Worm (Caenorhabditis elegans) whole organism, mixed stage, embryonic: ENCODE results near the gene med-2.

ENCODE experiments used
- bed-3 ChIP-seq: fragments of 200-800 bp; sonication (Bioruptor generic); optimal IDR thresholded peaks from 3 replicates; lab custom pipeline; 2018; ENCODE audit warnings: mild to moderate bottlenecking, missing genetic modification characterization, moderate library complexity, missing compliant biosample characterization
- blmp-1 ChIP-seq: fragments of 150-350 bp; optimal IDR thresholded peaks from 2 replicates; lab custom pipeline; 2014; ENCODE audit warnings: missing biosample characterization, missing genetic modification characterization
- ceh-43 ChIP-seq: fragments of 200-800 bp; sonication (Bioruptor generic); optimal IDR thresholded peaks from 2 replicates; lab custom pipeline; 2018; ENCODE audit warnings: mild to moderate bottlenecking, missing genetic modification characterization, moderate library complexity, missing compliant biosample characterization
- ceh-83 ChIP-seq: fragments of 200-800 bp; sonication (Bioruptor generic); optimal IDR thresholded peaks from 2 replicates; lab custom pipeline; 2018; ENCODE audit warnings: mild to moderate bottlenecking, missing genetic modification characterization, missing compliant biosample characterization
- ces-1 ChIP-seq: fragments of 150-350 bp; optimal IDR thresholded peaks from 2 replicates; lab custom pipeline; 2014; ENCODE audit warnings: missing biosample characterization, missing genetic modification reagents, missing genetic modification characterization
- drap-1 ChIP-seq: fragments of 200-800 bp; sonication (Bioruptor generic); optimal IDR thresholded peaks from 3 replicates; lab custom pipeline; 2018; ENCODE audit warnings: mild to moderate bottlenecking, missing genetic modification characterization, missing compliant biosample characterization
- elt-3 ChIP-seq: fragments of 150-350 bp; optimal IDR thresholded peaks from 2 replicates; lab custom pipeline; 2014; ENCODE audit warnings: missing biosample characterization, missing genetic modification characterization
- ham-2 ChIP-seq: fragments of 200-800 bp; sonication (Bioruptor generic); optimal IDR thresholded peaks from 2 replicates; lab custom pipeline; 2018; ENCODE audit warnings: mild to moderate bottlenecking, missing genetic modification characterization, missing compliant biosample characterization
- hlh-1 ChIP-seq: fragments of 150-350 bp; optimal IDR thresholded peaks from 2 replicates; lab custom pipeline; 2014; ENCODE audit warnings: missing biosample characterization, missing genetic modification reagents, missing genetic modification characterization
- lin-32 ChIP-seq: fragments of 200-800 bp; sonication (Bioruptor generic); optimal IDR thresholded peaks from 2 replicates; lab custom pipeline; 2018; ENCODE audit warnings: mild to moderate bottlenecking, missing genetic modification characterization, missing compliant biosample characterization
- lsy-2 ChIP-seq: fragments of 150-350 bp; optimal IDR thresholded peaks from 2 replicates; lab custom pipeline; 2014; ENCODE audit warnings: missing biosample characterization, missing genetic modification characterization
- mab-5 ChIP-seq: fragments of 150-350 bp; optimal IDR thresholded peaks from 2 replicates; lab custom pipeline; 2014; ENCODE audit warnings: missing biosample characterization, missing genetic modification characterization
- mep-1 ChIP-seq: fragments of 150-350 bp; optimal IDR thresholded peaks from 2 replicates; lab custom pipeline; 2017; ENCODE audit warnings: missing biosample characterization, missing genetic modification reagents, missing genetic modification characterization, inconsistent platforms
- mls-2 ChIP-seq: sonication (generic microtip); optimal IDR thresholded peaks from 2 replicates; lab custom pipeline; 2016; ENCODE audit warnings: mild to moderate bottlenecking, missing genetic modification characterization, moderate library complexity, missing compliant biosample characterization
- nhr-12 ChIP-seq: fragments of 150-350 bp; optimal IDR thresholded peaks from 2 replicates; lab custom pipeline; 2014; ENCODE audit warnings: missing biosample characterization, missing genetic modification characterization
- nhr-2 ChIP-seq: fragments of 150-350 bp; optimal IDR thresholded peaks from 2 replicates; lab custom pipeline; 2014; ENCODE audit warnings: missing biosample characterization, missing genetic modification characterization
- nhr-237 ChIP-seq: fragments of 150-350 bp; optimal IDR thresholded peaks from 2 replicates; lab custom pipeline; 2014; ENCODE audit warnings: missing biosample characterization, missing genetic modification characterization
- nhr-28 ChIP-seq: fragments of 150-350 bp; optimal IDR thresholded peaks from 2 replicates; lab custom pipeline; 2014; ENCODE audit warnings: missing biosample characterization, missing genetic modification characterization
- pha-4 ChIP-seq: fragments of 150-350 bp; optimal IDR thresholded peaks from 2 replicates; lab custom pipeline; 2018; ENCODE audit warnings: missing biosample characterization, missing genetic modification reagents, missing genetic modification characterization
- snpc-4 ChIP-seq: fragments of 150-350 bp; optimal IDR thresholded peaks from 2 replicates; lab custom pipeline; 2014; ENCODE audit warnings: missing biosample characterization, missing genetic modification characterization
- sptf-1 ChIP-seq: sonication (generic microtip); optimal IDR thresholded peaks from 2 replicates; lab custom pipeline; 2017; ENCODE audit warnings: mild to moderate bottlenecking, missing genetic modification characterization, moderate library complexity, missing compliant biosample characterization
- tbx-8 ChIP-seq: fragments of 200-800 bp; sonication (Bioruptor generic); optimal IDR thresholded peaks from 2 replicates; lab custom pipeline; 2018; ENCODE audit warnings: mild to moderate bottlenecking, missing genetic modification characterization, moderate library complexity, missing compliant biosample characterization
- unc-120 ChIP-seq: sonication (generic microtip); optimal IDR thresholded peaks from 2 replicates; lab custom pipeline; 2017; ENCODE audit warnings: missing genetic modification characterization, missing compliant biosample characterization; ENCODE audit not compliant: poor library complexity, severe bottlenecking
- unc-39 ChIP-seq: fragments of 150-350 bp; optimal IDR thresholded peaks from 2 replicates; lab custom pipeline; 2014; ENCODE audit warnings: missing biosample characterization, missing genetic modification characterization
- unc-62 ChIP-seq: fragments of 150-350 bp; optimal IDR thresholded peaks from 2 replicates; lab custom pipeline; 2014; ENCODE audit warnings: missing biosample characterization, missing genetic modification reagents, missing genetic modification characterization
- zip-8 ChIP-seq: fragments of 150-350 bp; optimal IDR thresholded peaks from 2 replicates; lab custom pipeline; 2014; ENCODE audit warnings: missing biosample characterization, missing genetic modification characterization
- ztf-11 ChIP-seq: fragments of 150-350 bp; optimal IDR thresholded peaks from 2 replicates; lab custom pipeline; 2014; ENCODE audit warnings: missing biosample characterization, missing genetic modification characterization

med-2 gene

ce11 chrIII:6906409-6906808 is 22.1 kb downstream of the med-2 start, which contains the start of gene T07E3.2:
T07E3.2 (plus strand) TSS chrIII:6906709.
- TF ChIP-seq pha-4 (no peak), lsy-2 (tag; lab: Kevin White, UChicago) (no peak), ham-2 (no peak), elt-3 (tag; lab: Kevin White, UChicago) (no peak), nhr-28 (no peak), nhr-12 (no peak), bed-3 (GFP tag; lab: Kevin White, UChicago) (no peak), ceh-83 (GFP tag; lab: Kevin White, UChicago) (no peak), blmp-1 (tag; lab: Kevin White, UChicago) (no peak)
- TF ChIP-seq, all 35 proteins: peak for 0

ce11 chrIII:6912381-6912780 is 28.1 kb downstream of the med-2 start, which contains the start of gene pdf-1:
pdf-1 (minus strand) TSS chrIII:6912481.
- TF ChIP-seq nhr-237 (tag; lab: Kevin White, UChicago) (no peak), zip-8 (tag; lab: Kevin White, UChicago) (no peak), unc-39 (no peak), blmp-1 (tag; lab: Kevin White, UChicago) (no peak), unc-62 (GFP tag; lab: Kevin White, UChicago) (no peak), snpc-4 (tag; lab: Kevin White, UChicago) (no peak), mab-5 (tag; lab: Kevin White, UChicago) (no peak), hlh-1 (tag; lab: Kevin White, UChicago) (no peak), drap-1 (no peak), nhr-12 (no peak), lsy-2 (tag; lab: Kevin White, UChicago) (no peak), mls-2 (tag; lab: Kevin White, UChicago) (no peak)

ce11 chrIII:6914840-6915239 is 30.5 kb downstream of the med-2 start:
- no peak for TF ChIP-seq drap-1
- TF ChIP-seq nhr-28: no peak
- TF ChIP-seq ces-1 (GFP tag; lab: Kevin White, UChicago): peak; percentile 43
- TF ChIP-seq sptf-1 (tag; lab: Kevin White, UChicago): no peak

DNA sequence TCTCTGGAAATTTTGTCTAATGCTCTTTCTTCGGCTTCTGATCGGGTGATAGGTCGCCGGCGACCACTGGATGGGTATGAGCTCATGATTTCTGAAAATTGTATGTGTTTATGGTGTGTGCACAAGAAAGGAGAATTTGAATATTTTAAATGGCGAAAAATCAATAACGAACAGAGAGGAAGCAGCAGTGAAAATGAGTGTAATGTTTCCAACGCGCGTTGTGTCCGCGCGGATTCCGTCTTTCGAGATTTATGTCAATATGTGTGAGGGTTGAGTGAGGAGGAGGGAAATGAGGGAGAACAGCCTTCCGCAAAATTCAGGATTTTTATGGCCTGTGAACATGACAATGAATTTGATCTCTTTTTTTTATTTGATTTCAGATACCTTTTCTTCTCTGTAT is 44.4 kb downstream of the med-2 start, which contains the start of gene flap-1:
Gene flap-1 (minus strand): TSS at position 101 of the 400 bp plus-strand sequence.
- peak; percentile 38 for TF ChIP-seq hlh-1 (tag; lab: Kevin White, UChicago)
- TF ChIP-seq pha-4: peak; percentile 41
- TF ChIP-seq unc-120 (tag; lab: Kevin White, UChicago): no peak

- TF ChIP-seq nhr-237 (tag; lab: Kevin White, UChicago): peak; percentile 28
- TF ChIP-seq elt-3 (tag; lab: Kevin White, UChicago): no peak
- peak; percentile 52 for TF ChIP-seq lsy-2 (tag; lab: Kevin White, UChicago)
- TF ChIP-seq nhr-28: no peak
- no peak for TF ChIP-seq snpc-4 (tag; lab: Kevin White, UChicago)
These were observed 45.4 kb downstream of the med-2 start, which contains the start of gene inf-1 for ce11 chrIII:6929558-6930167. inf-1 (plus strand) TSS chrIII:6930134.

DNA sequence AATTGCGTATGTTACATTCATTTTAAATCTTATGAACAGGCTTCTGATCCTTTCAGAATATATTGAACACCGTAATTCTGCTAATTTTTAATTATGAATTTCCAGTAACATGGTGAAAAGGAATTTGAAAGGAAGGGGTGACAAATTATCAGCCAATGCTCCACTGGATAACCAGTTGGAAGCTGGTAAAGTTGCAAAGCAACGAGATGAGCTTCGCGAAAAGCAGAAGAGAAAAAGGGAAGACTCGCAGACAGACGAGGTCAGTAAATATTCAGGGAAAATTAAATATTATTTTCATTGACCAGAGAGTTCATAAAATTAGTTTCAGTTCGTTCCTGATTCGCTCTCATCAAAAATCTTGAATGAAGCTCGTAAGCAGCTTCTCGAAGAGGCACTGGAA is 47.6 kb downstream of the med-2 start, which contains the start of gene byn-1:
Gene byn-1 (plus strand): TSS at position 106 of the 400 bp plus-strand sequence.
- TF ChIP-seq nhr-2: no peak
- no peak for TF ChIP-seq ceh-43
- TF ChIP-seq nhr-12: no peak
- no peak for TF ChIP-seq tbx-8 (GFP tag; lab: Kevin White, UChicago)
- TF ChIP-seq mep-1: no peak
- no peak for TF ChIP-seq unc-120 (tag; lab: Kevin White, UChicago)
- TF ChIP-seq nhr-28: no peak
- TF ChIP-seq elt-3 (tag; lab: Kevin White, UChicago): no peak
- no peak for TF ChIP-seq sptf-1 (tag; lab: Kevin White, UChicago)
- TF ChIP-seq pha-4: no peak
- no peak for TF ChIP-seq ztf-11
- no peak for TF ChIP-seq unc-62 (GFP tag; lab: Kevin White, UChicago)
- no peak for TF ChIP-seq mab-5 (tag; lab: Kevin White, UChicago)
- no peak for TF ChIP-seq lin-32 (GFP tag; lab: Kevin White, UChicago)
